Worm (Caenorhabditis elegans): ENCODE data around the gene F58A4.6.

Gene F58A4.6

ce11 chrIII:9626602-9627001 is 12.3 kb downstream of the F58A4.6 start (continued):
- no peak for TF ChIP-seq ztf-25 (GFP tag; IDR thresholded peaks at IDR 0.05)
- TF ChIP-seq mes-4 (tag; optimal IDR thresholded peaks at IDR 0.05): no peak
- TF ChIP-seq nhr-179 (tag; optimal IDR thresholded peaks at IDR 0.05): no peak
- peak; percentile 32; the same call in 1 of the 2 replicates for TF ChIP-seq B0336.3 (GFP tag; IDR thresholded peaks at IDR 0.05)
- no peak for TF ChIP-seq attf-3 (GFP tag; conservative IDR thresholded peaks at IDR 0.05)
- no peak for TF ChIP-seq tlf-1 (GFP tag; optimal IDR thresholded peaks at IDR 0.05)
- 0 out of 2 replicates have a peak, but pooled peaks have one; percentile 50 for TF ChIP-seq ekl-4 (GFP tag; IDR thresholded peaks at IDR 0.05)
- peak; percentile 57 for TF ChIP-seq ZK185.1 (tag; optimal IDR thresholded peaks at IDR 0.05; ENCODE audit: poor library complexity, severe bottlenecking)
- TF ChIP-seq ceh-27 (GFP tag; optimal IDR thresholded peaks at IDR 0.05): no peak
- no peak for TF ChIP-seq sdz-38 (tag; optimal IDR thresholded peaks at IDR 0.05)
- peak; percentile 36; the same call in 1 of the 2 replicates for TF ChIP-seq mcd-1 (GFP tag; IDR thresholded peaks at IDR 0.05)
- TF ChIP-seq lin-40 (tag; optimal IDR thresholded peaks at IDR 0.05): no peak
- no peak for TF ChIP-seq akir-1 (GFP tag; optimal IDR thresholded peaks at IDR 0.05)
- peak in 1 of 3 experiments; percentile 5 for TF ChIP-seq lin-35 (GFP tag; optimal IDR thresholded peaks at IDR 0.05)
- TF ChIP-seq tbx-9 (tag; optimal IDR thresholded peaks at IDR 0.05; ENCODE audit: borderline replicate concordance): no peak
- TF ChIP-seq nfya-2 (GFP tag; IDR thresholded peaks at IDR 0.05): no peak
- TF ChIP-seq him-1 (tag; optimal IDR thresholded peaks at IDR 0.05): no peak
- TF ChIP-seq ceh-40 (GFP tag; IDR thresholded peaks at IDR 0.05): no peak
- no peak for TF ChIP-seq mxl-1 (tag; optimal IDR thresholded peaks at IDR 0.05)
- TF ChIP-seq Y67H2A.10 (GFP tag; conservative IDR thresholded peaks at IDR 0.05): no peak
- no peak for TF ChIP-seq Y56A3A.18 (GFP tag; IDR thresholded peaks at IDR 0.05)
- peak; percentile 29 for TF ChIP-seq attf-5 (GFP tag; optimal IDR thresholded peaks at IDR 0.05)
- TF ChIP-seq snpc-3.4 (tag; optimal IDR thresholded peaks at IDR 0.05): no peak
- TF ChIP-seq zim-3 (tag; optimal IDR thresholded peaks at IDR 0.05): peak; percentile 50
- no peak for TF ChIP-seq sptf-2 (GFP tag; optimal IDR thresholded peaks at IDR 0.05)
- no peak for TF ChIP-seq pha-4 (tag; optimal IDR thresholded peaks at IDR 0.05)
- peak; percentile 6; the same call in 1 of the 2 replicates for TF ChIP-seq lin-26 (GFP tag; IDR thresholded peaks at IDR 0.05)
- no peak for TF ChIP-seq C17E4.6 (GFP tag; IDR thresholded peaks at IDR 0.05)

ce11 chrIII:9629054-9629453 is 14.8 kb downstream of the F58A4.6 start, which contains the start of gene tbg-1:
Gene tbg-1 (minus strand): TSS chrIII:9629154.
- TF ChIP-seq nhr-179 (tag; optimal IDR thresholded peaks at IDR 0.05) (no peak), T07F8.4 (tag; optimal IDR thresholded peaks at IDR 0.05) (no peak), athp-1 (tag; optimal IDR thresholded peaks at IDR 0.05) (no peak), Y56A3A.18 (GFP tag; IDR thresholded peaks at IDR 0.05) (no peak), ceh-91 (GFP tag; IDR thresholded peaks at IDR 0.05) (no peak), T26A5.8 (tag; optimal IDR thresholded peaks at IDR 0.05) (no peak), nhr-80 (tag; optimal IDR thresholded peaks at IDR 0.05) (no peak)

- TF ChIP-seq snpc-1.3 (tag; optimal IDR thresholded peaks at IDR 0.05; ENCODE audit: insufficient read depth) (peak; percentile 53), unc-62 (GFP tag; optimal IDR thresholded peaks at IDR 0.05) (no peak), hlh-12 (tag; optimal IDR thresholded peaks at IDR 0.05) (no peak), egrh-3 (GFP tag; IDR thresholded peaks at IDR 0.05) (no peak), attf-5 (GFP tag; optimal IDR thresholded peaks at IDR 0.05) (peak; percentile 79), mes-4 (tag; optimal IDR thresholded peaks at IDR 0.05) (peak; percentile 53), chd-7 (tag; optimal IDR thresholded peaks at IDR 0.05) (peak; percentile 61), C06A6.2 (GFP tag; conservative IDR thresholded peaks at IDR 0.05) (peak; percentile 62; the same call in 1 of the 2 replicates), ekl-4 (GFP tag; IDR thresholded peaks at IDR 0.05) (peak; percentile 82), Y53F4B.3 (GFP tag; IDR thresholded peaks at IDR 0.05) (no peak), lin-40 (tag; optimal IDR thresholded peaks at IDR 0.05) (peak; percentile 58), Y56A3A.18 (GFP tag; IDR thresholded peaks at IDR 0.05) (no peak), sdz-38 (tag; optimal IDR thresholded peaks at IDR 0.05) (no peak), zfh-2 (GFP tag; conservative IDR thresholded peaks at IDR 0.05) (no peak), mel-28 (tag; optimal IDR thresholded peaks at IDR 0.05; ENCODE audit: borderline replicate concordance) (peak; percentile 30), lsy-27 (tag; optimal IDR thresholded peaks at IDR 0.05; ENCODE audit: borderline replicate concordance, insufficient read depth) (no peak), athp-1 (tag; optimal IDR thresholded peaks at IDR 0.05) (peak; percentile 83), egl-44 (GFP tag; IDR thresholded peaks at IDR 0.05) (peak; percentile 83), tbx-9 (tag; optimal IDR thresholded peaks at IDR 0.05; ENCODE audit: borderline replicate concordance) (no peak), F22D6.2 (tag; optimal IDR thresholded peaks at IDR 0.05) (peak; percentile 38), somi-1 (GFP tag; optimal IDR thresholded peaks at IDR 0.05) (peak; percentile 61)
Measured at ce11 chrIII:9629855-9630254, 15.6 kb downstream of the F58A4.6 start, which contains the start of gene rpac-19. Gene rpac-19 (minus strand): TSS chrIII:9629885.

Measured in whole organism, young adult.